In genomic region chr3L:13862403-13862802, dm6 we compare ENCODE assay signal across 1 fruit fly cellular context.
TF ChIP-seq lines count a peak whose summit lies in the region.

No protein-coding gene starts in this region.

TF ChIP-seq in whole organism, embryonic, 481 proteins besides CTCF, POLR2A, EP300 and RAD21 (continued from another document and continues in another):
- TF ChIP-seq CG15479 (GFP tag; optimal IDR thresholded peaks at IDR 0.05; lab: Kevin White, UChicago) (peak; percentile 9), Meics (GFP tag; optimal IDR thresholded peaks at IDR 0.05; lab: Kevin White, UChicago) (peak; percentile 68), ssp (GFP tag; IDR thresholded peaks at IDR 0.05; lab: Robert Waterston, UW) (peak; percentile 74; the same call in 1 of the 2 replicates), peb (GFP tag; IDR thresholded peaks at IDR 0.05; lab: Robert Waterston, UW) (peak; percentile 91), CG2116 (GFP tag; optimal IDR thresholded peaks at IDR 0.05; lab: Kevin White, UChicago) (no peak), CG11560 (tag; IDR thresholded peaks at IDR 0.05; lab: Robert Waterston, UW) (peak; percentile 87; the same call in 2 of the 3 replicates), emc (GFP tag; optimal IDR thresholded peaks at IDR 0.05; lab: Kevin White, UChicago) (no peak), vvl (GFP tag; IDR thresholded peaks at IDR 0.05; lab: Robert Waterston, UW) (peak; percentile 90), CG5953 (GFP tag; IDR thresholded peaks at IDR 0.05; lab: Robert Waterston, UW) (peak; percentile 92), Chrac-16 (GFP tag; optimal IDR thresholded peaks at IDR 0.05; lab: Kevin White, UChicago) (peak; percentile 84), CG12942 (GFP tag; optimal IDR thresholded peaks at IDR 0.05; lab: Kevin White, UChicago) (peak; percentile 86), scrt (GFP tag; optimal IDR thresholded peaks at IDR 0.05; lab: Kevin White, UChicago) (no peak), CG8944 (GFP tag; optimal IDR thresholded peaks at IDR 0.05; lab: Kevin White, UChicago) (peak; percentile 89), CG10147 (GFP tag; optimal IDR thresholded peaks at IDR 0.05; lab: Kevin White, UChicago) (no peak), D19A (tag; optimal IDR thresholded peaks at IDR 0.05; lab: Kevin White, UChicago) (no peak), sens (GFP tag; lab: Kevin White, UChicago) (peak; percentile 95), crc (GFP tag; optimal IDR thresholded peaks at IDR 0.05; lab: Kevin White, UChicago) (peak; percentile 58), Drgx (GFP tag; IDR thresholded peaks at IDR 0.05; lab: Robert Waterston, UW) (peak; percentile 71), CG12236 (GFP tag; optimal IDR thresholded peaks at IDR 0.05; lab: Kevin White, UChicago) (peak; percentile 61), CG3163 (GFP tag; optimal IDR thresholded peaks at IDR 0.05; lab: Kevin White, UChicago) (peak; percentile 74), bbx (GFP tag; IDR thresholded peaks at IDR 0.05; lab: Robert Waterston, UW; ENCODE audit: partially characterized antibody) (peak; percentile 76), bcd (GFP tag; optimal IDR thresholded peaks at IDR 0.05; lab: Kevin White, UChicago) (peak; percentile 69), pfk (GFP tag; optimal IDR thresholded peaks at IDR 0.05; lab: Kevin White, UChicago) (peak; percentile 0), CG8359 (GFP tag; optimal IDR thresholded peaks at IDR 0.05; lab: Kevin White, UChicago; ENCODE audit: borderline replicate concordance) (no peak), disco-r (GFP tag; optimal IDR thresholded peaks at IDR 0.05; lab: Kevin White, UChicago) (peak; percentile 75), CG12659 (GFP tag; optimal IDR thresholded peaks at IDR 0.05; lab: Kevin White, UChicago) (peak; percentile 81), CkIIα-i1 (GFP tag; IDR thresholded peaks at IDR 0.05; lab: Robert Waterston, UW) (no peak), CG7372 (GFP tag; IDR thresholded peaks at IDR 0.05; lab: Robert Waterston, UW) (peak; percentile 84), Pdp1 (GFP tag; optimal IDR thresholded peaks at IDR 0.05; lab: Kevin White, UChicago) (peak; percentile 91 to 94), Neu2 (GFP tag; optimal IDR thresholded peaks at IDR 0.05; lab: Kevin White, UChicago; ENCODE audit: borderline replicate concordance) (no peak), Hmx (GFP tag; optimal IDR thresholded peaks at IDR 0.05; lab: Kevin White, UChicago) (peak; percentile 32), fd102C (GFP tag; optimal IDR thresholded peaks at IDR 0.05; lab: Kevin White, UChicago) (no peak), CG2712 (tag; optimal IDR thresholded peaks at IDR 0.05; lab: Kevin White, UChicago) (peak; percentile 67), CG10543 (GFP tag; optimal IDR thresholded peaks at IDR 0.05; lab: Kevin White, UChicago) (no peak), Oli (tag; optimal IDR thresholded peaks at IDR 0.05; lab: Kevin White, UChicago) (peak; percentile 77), Hr3 (GFP tag; optimal IDR thresholded peaks at IDR 0.05; lab: Kevin White, UChicago) (peak; percentile 85), phol (tag; optimal IDR thresholded peaks at IDR 0.05; lab: Kevin White, UChicago) (peak; percentile 67), Mrtf (GFP tag; IDR thresholded peaks at IDR 0.05; lab: Robert Waterston, UW) (peak; percentile 98), tio (GFP tag; optimal IDR thresholded peaks at IDR 0.05; lab: Kevin White, UChicago) (peak; percentile 52), CG13894 (tag; optimal IDR thresholded peaks at IDR 0.05; lab: Kevin White, UChicago) (no peak), Dip3 (GFP tag; optimal IDR thresholded peaks at IDR 0.05; lab: Kevin White, UChicago) (peak; percentile 72), CG13287 (GFP tag; IDR thresholded peaks at IDR 0.05; lab: Robert Waterston, UW; ENCODE audit: partially characterized antibody) (peak; percentile 25; the same call in 1 of the 2 replicates), mam (GFP tag; optimal IDR thresholded peaks at IDR 0.05; lab: Kevin White, UChicago) (peak; percentile 95), Gsc (GFP tag; IDR thresholded peaks at IDR 0.05; lab: Robert Waterston, UW) (no peak), CG6272 (GFP tag; IDR thresholded peaks at IDR 0.05; lab: Robert Waterston, UW) (no peak), CG6683 (GFP tag; optimal IDR thresholded peaks at IDR 0.05; lab: Kevin White, UChicago) (no peak), TFAM (GFP tag; optimal IDR thresholded peaks at IDR 0.05; lab: Kevin White, UChicago) (no peak), Nf-YA (GFP tag; IDR thresholded peaks at IDR 0.05; lab: Robert Waterston, UW) (no peak), PHDP (tag; optimal IDR thresholded peaks at IDR 0.05; lab: Kevin White, UChicago) (no peak), ftz-f1 (GFP tag; optimal IDR thresholded peaks at IDR 0.05; lab: Kevin White, UChicago) (peak; percentile 94), CG10979 (tag; optimal IDR thresholded peaks at IDR 0.05; lab: Kevin White, UChicago) (peak; percentile 56), Scr (GFP tag; IDR thresholded peaks at IDR 0.05; lab: Robert Waterston, UW; ENCODE audit: partially characterized antibody) (peak; percentile 48), CHES-1-like (GFP tag; optimal IDR thresholded peaks at IDR 0.05; lab: Kevin White, UChicago) (peak; percentile 87), pb (GFP tag; optimal IDR thresholded peaks at IDR 0.05; lab: Kevin White, UChicago) (no peak), CG7839 (tag; optimal IDR thresholded peaks at IDR 0.05; lab: Kevin White, UChicago) (peak; percentile 90), grn (GFP tag; optimal IDR thresholded peaks at IDR 0.05; lab: Kevin White, UChicago) (peak; percentile 22), CG13624 (GFP tag; optimal IDR thresholded peaks at IDR 0.05; lab: Kevin White, UChicago) (peak; percentile 93), Hr39 (optimal IDR thresholded peaks at IDR 0.05; lab: Kevin White, UChicago) (no peak), CG18764 (GFP tag; optimal IDR thresholded peaks at IDR 0.05; lab: Kevin White, UChicago) (no peak), CG30403 (GFP tag; optimal IDR thresholded peaks at IDR 0.05; lab: Kevin White, UChicago) (peak; percentile 88), CG14860 (GFP tag; IDR thresholded peaks at IDR 0.05; lab: Robert Waterston, UW; ENCODE audit: partially characterized antibody) (0 out of 3 replicates have a peak, but pooled peaks have one; percentile 41), sr (GFP tag; IDR thresholded peaks at IDR 0.05; lab: Robert Waterston, UW) (peak; percentile 87), Lhr (GFP tag; optimal IDR thresholded peaks at IDR 0.05; lab: Kevin White, UChicago) (no peak), CG5245 (GFP tag; optimal IDR thresholded peaks at IDR 0.05; lab: Kevin White, UChicago) (no peak), CG17361 (GFP tag; IDR thresholded peaks at IDR 0.05; lab: Robert Waterston, UW) (no peak; the same call in 2 of the 3 replicates), wor (GFP tag; IDR thresholded peaks at IDR 0.05; lab: Robert Waterston, UW) (peak; percentile 61), CG9797 (GFP tag; optimal IDR thresholded peaks at IDR 0.05; lab: Kevin White, UChicago) (no peak), CG4730 (GFP tag; IDR thresholded peaks at IDR 0.05; lab: Robert Waterston, UW) (peak; percentile 92), inv (GFP tag; IDR thresholded peaks at IDR 0.05; lab: Robert Waterston, UW; ENCODE audit: partially characterized antibody) (peak; percentile 71), Dip2 (GFP tag; IDR thresholded peaks at IDR 0.05; lab: Robert Waterston, UW) (no peak), CG11696 (GFP tag; IDR thresholded peaks at IDR 0.05; lab: Robert Waterston, UW) (peak; percentile 60; the same call in 1 of the 2 replicates), vfl (GFP tag; optimal IDR thresholded peaks at IDR 0.05; lab: Kevin White, UChicago) (peak; percentile 67), Sry-β (GFP tag; optimal IDR thresholded peaks at IDR 0.05; lab: Kevin White, UChicago) (no peak), Dbx (GFP tag; IDR thresholded peaks at IDR 0.05; lab: Robert Waterston, UW) (no peak), ttk (GFP tag; IDR thresholded peaks at IDR 0.05; lab: Robert Waterston, UW) (peak; percentile 95; the same call in 1 of the 2 replicates), CG15011 (GFP tag; optimal IDR thresholded peaks at IDR 0.05; lab: Kevin White, UChicago) (no peak), CG8765 (GFP tag; IDR thresholded peaks at IDR 0.05; lab: Robert Waterston, UW) (no peak), Six4 (GFP tag; optimal IDR thresholded peaks at IDR 0.05; lab: Kevin White, UChicago) (no peak), Taf1 (GFP tag; IDR thresholded peaks at IDR 0.05; lab: Robert Waterston, UW) (peak; percentile 58), ro (GFP tag; IDR thresholded peaks at IDR 0.05; lab: Robert Waterston, UW) (no peak), gsb-n (tag; optimal IDR thresholded peaks at IDR 0.05; lab: Kevin White, UChicago) (peak; percentile 63), Rfx (GFP tag; IDR thresholded peaks at IDR 0.05; lab: Robert Waterston, UW) (peak; percentile 99), CG10565 (GFP tag; optimal IDR thresholded peaks at IDR 0.05; lab: Kevin White, UChicago) (no peak), ac (GFP tag; optimal IDR thresholded peaks at IDR 0.05; lab: Kevin White, UChicago) (peak; percentile 4), tll (GFP tag; optimal IDR thresholded peaks at IDR 0.05; lab: Kevin White, UChicago) (no peak), CG10959 (GFP tag; IDR thresholded peaks at IDR 0.05; lab: Robert Waterston, UW) (no peak), Oaz (GFP tag; IDR thresholded peaks at IDR 0.05; lab: Robert Waterston, UW) (peak; percentile 84), HmgD (GFP tag; optimal IDR thresholded peaks at IDR 0.05; lab: Kevin White, UChicago) (no peak), B-H1 (GFP tag; IDR thresholded peaks at IDR 0.05; lab: Robert Waterston, UW) (peak; percentile 61), B-H2 (GFP tag; optimal IDR thresholded peaks at IDR 0.05; lab: Kevin White, UChicago) (peak; percentile 88), chn (GFP tag; optimal IDR thresholded peaks at IDR 0.05; lab: Kevin White, UChicago) (peak; percentile 87), CG42726 (GFP tag; IDR thresholded peaks at IDR 0.05; lab: Robert Waterston, UW; ENCODE audit: partially characterized antibody) (no peak), pros (GFP tag; optimal IDR thresholded peaks at IDR 0.05; lab: Kevin White, UChicago) (no peak), CG30020 (tag; optimal IDR thresholded peaks at IDR 0.05; lab: Kevin White, UChicago) (no peak), CG2678 (tag; optimal IDR thresholded peaks at IDR 0.05; lab: Kevin White, UChicago) (peak; percentile 90), row (GFP tag; IDR thresholded peaks at IDR 0.05; lab: Robert Waterston, UW) (peak; percentile 99), CG16813 (GFP tag; IDR thresholded peaks at IDR 0.05; lab: Robert Waterston, UW; ENCODE audit: partially characterized antibody) (peak; percentile 71), gcm2 (GFP tag; optimal IDR thresholded peaks at IDR 0.05; lab: Kevin White, UChicago) (peak; percentile 63), shn (GFP tag; optimal IDR thresholded peaks at IDR 0.05; lab: Kevin White, UChicago) (peak; percentile 90), Tbp (GFP tag; optimal IDR thresholded peaks at IDR 0.05; lab: Kevin White, UChicago) (no peak), CG8281 (tag; optimal IDR thresholded peaks at IDR 0.05; lab: Kevin White, UChicago) (peak; percentile 61), ap (GFP tag; IDR thresholded peaks at IDR 0.05; lab: Robert Waterston, UW) (peak; percentile 88), CG7786 (GFP tag; optimal IDR thresholded peaks at IDR 0.05; lab: Kevin White, UChicago) (peak; percentile 89), Ada2b (GFP tag; IDR thresholded peaks at IDR 0.05; lab: Robert Waterston, UW) (no peak), lbe (GFP tag; optimal IDR thresholded peaks at IDR 0.05; lab: Kevin White, UChicago) (no peak), en (GFP tag; optimal IDR thresholded peaks at IDR 0.05; lab: Kevin White, UChicago) (peak; percentile 78), Hand (GFP tag; optimal IDR thresholded peaks at IDR 0.05; lab: Kevin White, UChicago) (peak; percentile 55), exex (tag; optimal IDR thresholded peaks at IDR 0.05; lab: Kevin White, UChicago) (peak; percentile 85), bowl (GFP tag; IDR thresholded peaks at IDR 0.05; lab: Robert Waterston, UW) (peak; percentile 84), Mad (GFP tag; optimal IDR thresholded peaks at IDR 0.05; lab: Kevin White, UChicago) (peak; percentile 85), wek (GFP tag; optimal IDR thresholded peaks at IDR 0.05; lab: Kevin White, UChicago) (peak; percentile 56), Vsx1 (GFP tag; optimal IDR thresholded peaks at IDR 0.05; lab: Kevin White, UChicago) (no peak), CG17912 (GFP tag; optimal IDR thresholded peaks at IDR 0.05; lab: Kevin White, UChicago) (peak; percentile 75), Sry-δ (GFP tag; optimal IDR thresholded peaks at IDR 0.05; lab: Kevin White, UChicago) (no peak), ewg (GFP tag; optimal IDR thresholded peaks at IDR 0.05; lab: Kevin White, UChicago) (peak; percentile 69), Poxn (GFP tag; IDR thresholded peaks at IDR 0.05; lab: Robert Waterston, UW) (peak; percentile 69; the same call in 1 of the 2 replicates), fru (optimal IDR thresholded peaks at IDR 0.05; lab: Kevin White, UChicago) (no peak), CG10431 (GFP tag; optimal IDR thresholded peaks at IDR 0.05; lab: Kevin White, UChicago) (no peak), salm (tag; optimal IDR thresholded peaks at IDR 0.05; lab: Kevin White, UChicago) (no peak), tin (GFP tag; optimal IDR thresholded peaks at IDR 0.05; lab: Kevin White, UChicago) (no peak), slbo (GFP tag; IDR thresholded peaks at IDR 0.05; lab: Robert Waterston, UW) (peak; percentile 99), grau (tag; optimal IDR thresholded peaks at IDR 0.05; lab: Kevin White, UChicago) (peak; percentile 83), CG13123 (GFP tag; optimal IDR thresholded peaks at IDR 0.05; lab: Kevin White, UChicago) (no peak), vnd (GFP tag; IDR thresholded peaks at IDR 0.05; lab: Robert Waterston, UW; ENCODE audit: partially characterized antibody) (no peak), CG15269 (tag; optimal IDR thresholded peaks at IDR 0.05; lab: Kevin White, UChicago) (peak; percentile 92), sna (GFP tag; IDR thresholded peaks at IDR 0.05; lab: Robert Waterston, UW; ENCODE audit: partially characterized antibody) (0 out of 2 replicates have a peak, but pooled peaks have one; percentile 20), Side (GFP tag; optimal IDR thresholded peaks at IDR 0.05; lab: Kevin White, UChicago) (peak; percentile 76), knrl (GFP tag; IDR thresholded peaks at IDR 0.05; lab: Robert Waterston, UW; ENCODE audit: partially characterized antibody) (peak; percentile 81), zen (tag; optimal IDR thresholded peaks at IDR 0.05; lab: Kevin White, UChicago) (no peak), CG32532 (GFP tag; IDR thresholded peaks at IDR 0.05; lab: Robert Waterston, UW) (peak; percentile 91), C15 (GFP tag; IDR thresholded peaks at IDR 0.05; lab: Robert Waterston, UW) (peak; percentile 66; the same call in 1 of the 3 replicates), CG10462 (GFP tag; optimal IDR thresholded peaks at IDR 0.05; lab: Kevin White, UChicago) (peak; percentile 56)
